Fruit fly (Drosophila melanogaster) whole organism, prepupa: Measurements from ENCODE around the gene RhoGEF4.

Experiments used
- Blimp-1 ChIP-seq: fragments of 200-800 bp; sonication (Bioruptor generic); optimal IDR thresholded peaks from 3 replicates; lab custom pipeline; 2017; ENCODE audit warnings: missing biosample characterization, missing genetic modification characterization, mild to moderate bottlenecking, moderate library complexity, missing genetic modification reagents
- CG16779 ChIP-seq: fragments of 200-800 bp; sonication (Bioruptor generic); optimal IDR thresholded peaks from 3 replicates; lab custom pipeline; 2017; ENCODE audit warnings: missing biosample characterization, mild to moderate bottlenecking, missing genetic modification characterization
- CG32006 ChIP-seq: fragments of 200-800 bp; sonication (Bioruptor generic); optimal IDR thresholded peaks from 3 replicates; lab custom pipeline; 2017; ENCODE audit warnings: missing biosample characterization, mild to moderate bottlenecking, missing genetic modification characterization
- CG3919 ChIP-seq: fragments of 200-800 bp; sonication (Bioruptor generic); optimal IDR thresholded peaks from 3 replicates; lab custom pipeline; 2016; ENCODE audit warnings: missing biosample characterization, missing genetic modification characterization
- CG6163 ChIP-seq: fragments of 200-800 bp; sonication (Bioruptor generic); IDR thresholded peaks from 3 replicates; pipeline ENCODE4 v1.3.6; 2022; ENCODE audit warnings: missing biosample characterization, missing genetic modification characterization
- CG6276 ChIP-seq: fragments of 200-800 bp; sonication (Bioruptor generic); optimal IDR thresholded peaks from 2 replicates; lab custom pipeline; 2017; ENCODE audit warnings: missing biosample characterization, mild to moderate bottlenecking, missing genetic modification characterization
- CG6808 ChIP-seq: fragments of 200-800 bp; sonication (Bioruptor generic); optimal IDR thresholded peaks from 3 replicates; lab custom pipeline; 2017; ENCODE audit warnings: missing biosample characterization, missing genetic modification characterization, mild to moderate bottlenecking, moderate library complexity, missing genetic modification reagents
- Smox ChIP-seq: fragments of 200-800 bp; sonication (Bioruptor generic); optimal IDR thresholded peaks from 3 replicates; lab custom pipeline; 2016; ENCODE audit warnings: missing biosample characterization, missing genetic modification characterization
- Sox14 ChIP-seq: fragments of 200-800 bp; sonication (Bioruptor generic); optimal IDR thresholded peaks from 3 replicates; lab custom pipeline; 2016; ENCODE audit warnings: missing biosample characterization, missing genetic modification characterization
- cyc ChIP-seq: fragments of 200-800 bp; sonication (Bioruptor generic); optimal IDR thresholded peaks from 3 replicates; lab custom pipeline; 2016; ENCODE audit warnings: missing biosample characterization, missing genetic modification characterization
- fd59A ChIP-seq: fragments of 200-800 bp; sonication (Bioruptor generic); optimal IDR thresholded peaks from 2 replicates; lab custom pipeline; 2017; ENCODE audit warnings: missing biosample characterization, mild to moderate bottlenecking, missing genetic modification characterization, missing genetic modification reagents
- fkh ChIP-seq: fragments of 200-800 bp; sonication (Bioruptor generic); optimal IDR thresholded peaks from 3 replicates; lab custom pipeline; 2017; ENCODE audit warnings: missing biosample characterization, mild to moderate bottlenecking, missing genetic modification characterization, moderate library complexity
- salr ChIP-seq, 2 experiments: fragments of 200-800 bp; sonication (Bioruptor generic); optimal IDR thresholded peaks; 3 replicates each; lab custom pipeline; 2016 to 2018; ENCODE audit warnings: missing biosample characterization in 2 of 2, missing genetic modification characterization in 2 of 2, mild to moderate bottlenecking in 1 of 2

DNA sequence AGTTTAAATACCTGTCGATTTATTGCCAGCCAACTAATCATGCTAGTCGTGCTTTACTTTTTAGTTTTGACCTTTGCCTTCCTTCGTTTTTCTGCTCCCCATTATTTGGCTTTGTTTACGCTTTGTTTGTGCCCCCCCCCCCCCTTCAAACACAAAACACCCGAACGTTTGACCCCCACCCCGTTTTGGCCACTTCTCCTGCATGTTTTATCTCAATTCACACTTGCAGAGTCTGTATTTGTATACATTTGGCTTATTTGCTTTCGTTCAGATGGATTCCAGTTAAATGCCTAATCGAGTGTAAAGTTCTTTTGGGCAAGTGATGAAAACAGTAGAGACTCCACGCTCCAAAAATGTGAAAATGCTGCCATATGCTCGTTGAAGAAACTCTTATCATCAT, 26.1 kb upstream of the RhoGEF4 start:
- no peak for TF ChIP-seq CG6808
- TF ChIP-seq Smox (GFP tag; lab: Kevin White, UChicago): no peak
- no peak for TF ChIP-seq Sox14 (GFP tag; lab: Kevin White, UChicago)
- no peak for TF ChIP-seq cyc (GFP tag; lab: Kevin White, UChicago)
- no peak for TF ChIP-seq Blimp-1 (GFP tag; lab: Kevin White, UChicago)
- TF ChIP-seq CG3919 (GFP tag; lab: Kevin White, UChicago): no peak
- TF ChIP-seq CG32006 (GFP tag; lab: Kevin White, UChicago): no peak
- no peak for TF ChIP-seq CG6163 (GFP tag; lab: Robert Waterston, UW)
- TF ChIP-seq fd59A (GFP tag; lab: Kevin White, UChicago): no peak
- TF ChIP-seq salr (GFP tag; optimal IDR thresholded peaks at IDR 0.05; lab: Kevin White, UChicago): no peak
- TF ChIP-seq CG16779 (tag; lab: Kevin White, UChicago): no peak
- TF ChIP-seq fkh (GFP tag; lab: Kevin White, UChicago): peak; percentile 79
- TF ChIP-seq CG6276: no peak
